Fruit fly (Drosophila melanogaster): ENCODE results near the gene Scsalpha2.

The Scsalpha2 gene

DNA sequence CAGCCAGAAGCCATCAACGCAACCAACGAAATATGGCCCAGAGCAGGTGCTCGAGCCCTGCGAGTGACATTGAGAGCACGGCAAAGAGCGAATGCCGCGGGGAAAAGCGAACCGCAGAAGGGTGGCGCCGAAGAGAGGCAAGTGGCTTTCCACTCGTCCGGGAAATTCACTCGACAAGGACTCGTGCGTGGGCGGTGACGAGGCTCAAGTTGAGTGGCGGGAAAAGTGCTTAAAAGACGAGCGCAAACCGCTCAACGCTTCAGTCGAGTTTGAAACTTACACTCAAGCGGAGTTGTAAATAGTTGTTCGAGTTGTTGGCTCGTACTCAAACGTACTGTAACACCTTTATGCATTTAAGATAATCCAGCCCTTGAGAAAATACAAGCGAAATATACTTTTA lies 50.4 kb downstream of the Scsalpha2 start, which contains the start of gene CG31221:
TSS of gene CG31221 (plus strand) at position 256 of the 400 bp plus-strand sequence.
- no peak for TF ChIP-seq fd96Ca (GFP tag; IDR thresholded peaks at IDR 0.05)
- no peak for TF ChIP-seq Pif1B (GFP tag; optimal IDR thresholded peaks at IDR 0.05)
- no peak for TF ChIP-seq CG8301 (tag; optimal IDR thresholded peaks at IDR 0.05)
- no peak for TF ChIP-seq Ets98B (GFP tag; IDR thresholded peaks at IDR 0.05)
- TF ChIP-seq rn (GFP tag; IDR thresholded peaks at IDR 0.05) = no peak
- TF ChIP-seq CG32121 (GFP tag; IDR thresholded peaks at IDR 0.05) = no peak
- no peak for TF ChIP-seq CG12605 (GFP tag; IDR thresholded peaks at IDR 0.05)
- TF ChIP-seq CG9948 (tag; optimal IDR thresholded peaks at IDR 0.05) = no peak
- TF ChIP-seq CG8159 (tag; optimal IDR thresholded peaks at IDR 0.05) = no peak
- TF ChIP-seq CG14655 (GFP tag; optimal IDR thresholded peaks at IDR 0.05) = no peak
- TF ChIP-seq CG15710 (tag; optimal IDR thresholded peaks at IDR 0.05) = no peak
- no peak for TF ChIP-seq EcR (GFP tag; optimal IDR thresholded peaks at IDR 0.05)
- no peak for TF ChIP-seq CG13204 (GFP tag; optimal IDR thresholded peaks at IDR 0.05)
- TF ChIP-seq Snoo (tag; optimal IDR thresholded peaks at IDR 0.05) = no peak
- no peak for TF ChIP-seq gl (tag; optimal IDR thresholded peaks at IDR 0.05)
- no peak for TF ChIP-seq CG17806 (tag; optimal IDR thresholded peaks at IDR 0.05)
- no peak for TF ChIP-seq Pif1A (GFP tag; optimal IDR thresholded peaks at IDR 0.05)

Measured in whole organism, pupa.